Fruit fly (Drosophila melanogaster): ENCODE results near the gene CG42465.

- no peak for TF ChIP-seq psq (GFP tag; optimal IDR thresholded peaks at IDR 0.05)
- no peak for TF ChIP-seq Abd-B (GFP tag; optimal IDR thresholded peaks at IDR 0.05)
- TF ChIP-seq Rel (GFP tag; optimal IDR thresholded peaks at IDR 0.05): no peak
- no peak for TF ChIP-seq Rel (tag; optimal IDR thresholded peaks at IDR 0.05)
- TF ChIP-seq usp (GFP tag; optimal IDR thresholded peaks at IDR 0.05): no peak
- TF ChIP-seq Jra (GFP tag; optimal IDR thresholded peaks at IDR 0.05): no peak
- TF ChIP-seq tai (GFP tag; optimal IDR thresholded peaks at IDR 0.05): no peak
Observed at dm6 chr2L:3670481-3670880, 29.5 kb upstream of the CG42465 start, which contains the start of gene Sfp24Bc.
